Worm (Caenorhabditis elegans) whole organism, late embryonic: Measurements from ENCODE around the gene F58B3.4.
A peak's percentile ranks its signal among the peaks of the same experiment; 100 is the strongest.

Experiments used
- C08G9.2 ChIP-seq: sonication (generic microtip); optimal IDR thresholded peaks from 2 replicates; lab custom pipeline; 2016; ENCODE audit warnings: mild to moderate bottlenecking, missing genetic modification characterization, moderate library complexity, missing compliant biosample characterization
- C38D4.7 ChIP-seq: fragments of 200-800 bp; sonication (Bioruptor generic); optimal IDR thresholded peaks from 2 replicates; lab custom pipeline; 2018; ENCODE audit warnings: mild to moderate bottlenecking, missing genetic modification characterization, moderate library complexity, missing compliant biosample characterization
- F13H6.1 ChIP-seq: sonication (generic microtip); optimal IDR thresholded peaks from 2 replicates; lab custom pipeline; 2016; ENCODE audit warnings: missing genetic modification characterization, missing compliant biosample characterization
- T23F11.4 ChIP-seq: fragments of 200-800 bp; sonication (Bioruptor generic); optimal IDR thresholded peaks from 2 replicates; lab custom pipeline; 2018; ENCODE audit warnings: mild to moderate bottlenecking, missing genetic modification characterization, missing compliant biosample characterization
- Y22D7AL.16 ChIP-seq: sonication (generic microtip); optimal IDR thresholded peaks from 2 replicates; lab custom pipeline; 2016; ENCODE audit warnings: missing genetic modification characterization, missing compliant biosample characterization
- ahr-1 ChIP-seq: sonication (generic microtip); optimal IDR thresholded peaks from 2 replicates; lab custom pipeline; 2016; ENCODE audit warnings: missing genetic modification characterization, missing compliant biosample characterization
- ama-1 ChIP-seq: fragments of 150-350 bp; optimal IDR thresholded peaks from 2 replicates; lab custom pipeline; 2014
- ceh-14 ChIP-seq: sonication (generic microtip); optimal IDR thresholded peaks from 2 replicates; lab custom pipeline; 2016; ENCODE audit warnings: missing genotype, missing genetic modification characterization, missing compliant biosample characterization
- ceh-19 ChIP-seq: fragments of 200-800 bp; sonication (Bioruptor generic); optimal IDR thresholded peaks from 2 replicates; lab custom pipeline; 2018; ENCODE audit warnings: mild to moderate bottlenecking, missing genetic modification characterization, missing compliant biosample characterization
- ceh-2 ChIP-seq: sonication (generic microtip); optimal IDR thresholded peaks from 2 replicates; lab custom pipeline; 2016; ENCODE audit warnings: missing genotype, missing genetic modification characterization, missing compliant biosample characterization
- ceh-22 ChIP-seq: sonication (generic microtip); optimal IDR thresholded peaks from 2 replicates; lab custom pipeline; 2017; ENCODE audit warnings: missing biosample characterization, missing genetic modification characterization
- ceh-30 ChIP-seq: fragments of 150-350 bp; optimal IDR thresholded peaks from 2 replicates; lab custom pipeline; 2014; ENCODE audit warnings: missing biosample characterization, missing genetic modification characterization
- ceh-31 ChIP-seq: sonication (generic microtip); optimal IDR thresholded peaks from 2 replicates; lab custom pipeline; 2016; ENCODE audit warnings: missing genetic modification characterization, missing compliant biosample characterization
- ceh-34 ChIP-seq: sonication (generic microtip); optimal IDR thresholded peaks from 2 replicates; lab custom pipeline; 2016; ENCODE audit warnings: mild to moderate bottlenecking, missing genetic modification characterization, missing compliant biosample characterization
- ceh-45 ChIP-seq: fragments of 200-800 bp; sonication (Bioruptor generic); IDR thresholded peaks from 2 replicates; pipeline ENCODE4 v1.3.6; 2022; ENCODE audit warnings: missing genetic modification reagents, missing genetic modification characterization, missing compliant biosample characterization
- ceh-48 ChIP-seq: sonication (generic microtip); optimal IDR thresholded peaks from 2 replicates; lab custom pipeline; 2016; ENCODE audit warnings: missing genetic modification characterization, inconsistent platforms, missing compliant biosample characterization
- ceh-9 ChIP-seq: sonication (generic microtip); optimal IDR thresholded peaks from 2 replicates; lab custom pipeline; 2016; ENCODE audit warnings: mild to moderate bottlenecking, missing genetic modification characterization, inconsistent platforms, missing compliant biosample characterization
- che-1 ChIP-seq: sonication (generic microtip); optimal IDR thresholded peaks from 2 replicates; lab custom pipeline; 2016; ENCODE audit warnings: mild to moderate bottlenecking, missing genetic modification characterization, missing compliant biosample characterization
- dmd-4 ChIP-seq: sonication (generic microtip); optimal IDR thresholded peaks from 2 replicates; lab custom pipeline; 2016; ENCODE audit warnings: borderline replicate concordance, missing genetic modification characterization, missing compliant biosample characterization
- dve-1 ChIP-seq: sonication (generic microtip); optimal IDR thresholded peaks from 2 replicates; lab custom pipeline; 2017; ENCODE audit warnings: antibody characterized with exemption, mild to moderate bottlenecking, missing genetic modification characterization, missing compliant biosample characterization
- elt-4 ChIP-seq: sonication (generic microtip); optimal IDR thresholded peaks from 2 replicates; lab custom pipeline; 2016; ENCODE audit warnings: missing genetic modification characterization, missing compliant biosample characterization
- ets-4 ChIP-seq: sonication (generic microtip); optimal IDR thresholded peaks from 2 replicates; lab custom pipeline; 2016; ENCODE audit warnings: missing genetic modification characterization, missing compliant biosample characterization
- eyg-1 ChIP-seq: sonication (generic microtip); optimal IDR thresholded peaks from 2 replicates; lab custom pipeline; 2016; ENCODE audit warnings: missing genotype, missing genetic modification characterization, missing compliant biosample characterization
- fkh-10 ChIP-seq: fragments of 150-350 bp; optimal IDR thresholded peaks from 2 replicates; lab custom pipeline; 2014; ENCODE audit warnings: missing biosample characterization, missing genetic modification reagents, missing genetic modification characterization
- fkh-6 ChIP-seq: sonication (generic microtip); optimal IDR thresholded peaks from 2 replicates; lab custom pipeline; 2016; ENCODE audit warnings: missing genetic modification characterization, missing compliant biosample characterization
- gmeb-2 ChIP-seq: sonication (generic microtip); optimal IDR thresholded peaks from 2 replicates; lab custom pipeline; 2016; ENCODE audit warnings: missing genetic modification characterization, inconsistent platforms, missing compliant biosample characterization
- hlh-13 ChIP-seq: fragments of 200-800 bp; sonication (Bioruptor generic); optimal IDR thresholded peaks from 2 replicates; lab custom pipeline; 2018; ENCODE audit warnings: mild to moderate bottlenecking, missing genetic modification characterization, missing compliant biosample characterization
- hlh-15 ChIP-seq: sonication (generic microtip); optimal IDR thresholded peaks from 2 replicates; lab custom pipeline; 2016; ENCODE audit warnings: missing genetic modification characterization, missing compliant biosample characterization
- hlh-30 ChIP-seq: sonication (generic microtip); optimal IDR thresholded peaks from 2 replicates; lab custom pipeline; 2017; ENCODE audit warnings: antibody characterized with exemption, missing genetic modification characterization, missing compliant biosample characterization; ENCODE audit not compliant: insufficient read depth
- hlh-8 ChIP-seq: sonication (generic microtip); optimal IDR thresholded peaks from 2 replicates; lab custom pipeline; 2016; ENCODE audit warnings: missing genotype, missing genetic modification characterization, missing compliant biosample characterization
- lim-6 ChIP-seq: sonication (generic microtip); optimal IDR thresholded peaks from 2 replicates; lab custom pipeline; 2016; ENCODE audit warnings: missing genetic modification characterization, missing compliant biosample characterization
- lin-11 ChIP-seq: fragments of 200-800 bp; sonication (Bioruptor generic); optimal IDR thresholded peaks from 2 replicates; lab custom pipeline; 2018; ENCODE audit warnings: mild to moderate bottlenecking, missing genetic modification characterization, missing compliant biosample characterization
- npax-4 ChIP-seq: sonication (generic microtip); optimal IDR thresholded peaks from 2 replicates; lab custom pipeline; 2016; ENCODE audit warnings: missing genetic modification characterization, missing compliant biosample characterization
- odd-2 ChIP-seq: sonication (generic microtip); optimal IDR thresholded peaks from 2 replicates; lab custom pipeline; 2017; ENCODE audit warnings: antibody characterized with exemption, mild to moderate bottlenecking, missing genetic modification characterization, missing compliant biosample characterization
- pat-9 ChIP-seq: fragments of 200-800 bp; sonication (Bioruptor generic); optimal IDR thresholded peaks from 2 replicates; lab custom pipeline; 2018; ENCODE audit warnings: mild to moderate bottlenecking, missing genetic modification characterization, moderate library complexity, missing compliant biosample characterization
- pax-1 ChIP-seq: fragments of 150-350 bp; optimal IDR thresholded peaks from 2 replicates; lab custom pipeline; 2014; ENCODE audit warnings: missing biosample characterization, missing genetic modification characterization
- pha-4 ChIP-seq: fragments of 150-350 bp; optimal IDR thresholded peaks from 2 replicates; lab custom pipeline; 2018; ENCODE audit warnings: missing biosample characterization, missing genetic modification reagents, missing genetic modification characterization
- pqm-1 ChIP-seq: sonication (generic microtip); optimal IDR thresholded peaks from 2 replicates; lab custom pipeline; 2016; ENCODE audit warnings: missing genetic modification characterization, missing compliant biosample characterization
- pros-1 ChIP-seq: fragments of 150-350 bp; optimal IDR thresholded peaks from 2 replicates; lab custom pipeline; 2014; ENCODE audit warnings: missing biosample characterization, missing genetic modification reagents, missing genetic modification characterization
- rnt-1 ChIP-seq: sonication (generic microtip); optimal IDR thresholded peaks from 2 replicates; lab custom pipeline; 2016; ENCODE audit warnings: missing genetic modification characterization, missing compliant biosample characterization
- sox-4 ChIP-seq: sonication (generic microtip); optimal IDR thresholded peaks from 2 replicates; lab custom pipeline; 2017; ENCODE audit warnings: mild to moderate bottlenecking, missing genetic modification characterization, inconsistent platforms, missing compliant biosample characterization
- tbx-2 ChIP-seq: sonication (generic microtip); optimal IDR thresholded peaks from 2 replicates; lab custom pipeline; 2016; ENCODE audit warnings: missing genetic modification characterization, missing compliant biosample characterization
- tbx-7 ChIP-seq: sonication (generic microtip); optimal IDR thresholded peaks from 2 replicates; lab custom pipeline; 2016; ENCODE audit warnings: missing genotype, missing genetic modification characterization, missing compliant biosample characterization
- ttx-3 ChIP-seq: sonication (generic microtip); optimal IDR thresholded peaks from 2 replicates; lab custom pipeline; 2016; ENCODE audit warnings: missing genetic modification reagents, missing genetic modification characterization, missing compliant biosample characterization
- unc-42 ChIP-seq: sonication (generic microtip); optimal IDR thresholded peaks from 2 replicates; lab custom pipeline; 2016; ENCODE audit warnings: missing genotype, missing genetic modification characterization, missing compliant biosample characterization
- unc-86 ChIP-seq: sonication (generic microtip); optimal IDR thresholded peaks from 2 replicates; lab custom pipeline; 2016; ENCODE audit warnings: missing genetic modification characterization, missing compliant biosample characterization
- zip-5 ChIP-seq: sonication (generic microtip); optimal IDR thresholded peaks from 2 replicates; lab custom pipeline; 2016; ENCODE audit warnings: missing genetic modification characterization, missing compliant biosample characterization
- ztf-16 ChIP-seq: sonication (generic microtip); optimal IDR thresholded peaks from 2 replicates; lab custom pipeline; 2017; ENCODE audit warnings: missing genetic modification characterization, missing compliant biosample characterization

F58B3.4 gene

ce11 chrIV:11594191-11594673, 37.4 kb downstream of the F58B3.4 start, which contains the start of gene mig-38 (continued):
- TF ChIP-seq odd-2 (tag; lab: Kevin White, UChicago): no peak
- TF ChIP-seq zip-5: no peak
- TF ChIP-seq hlh-15: no peak
- TF ChIP-seq rnt-1 (tag; lab: Kevin White, UChicago): peak; percentile 43
- no peak for TF ChIP-seq fkh-6 (tag; lab: Kevin White, UChicago)
- no peak for TF ChIP-seq lim-6 (tag; lab: Kevin White, UChicago)
- TF ChIP-seq unc-42 (tag; lab: Kevin White, UChicago): peak; percentile 32
- TF ChIP-seq Y22D7AL.16: no peak
- TF ChIP-seq hlh-30 (tag; lab: Kevin White, UChicago): no peak
- no peak for TF ChIP-seq tbx-7 (tag; lab: Kevin White, UChicago)
- TF ChIP-seq ama-1 (lab: Kevin White, UChicago): peak; percentile 84
- peak; percentile 61 for TF ChIP-seq dmd-4 (tag; lab: Kevin White, UChicago)
- TF ChIP-seq ceh-48 (tag; lab: Kevin White, UChicago): no peak
- TF ChIP-seq ceh-31 (tag; lab: Kevin White, UChicago): peak; percentile 25
- TF ChIP-seq pat-9 (tag; lab: Kevin White, UChicago): no peak
- TF ChIP-seq sox-4 (tag; lab: Kevin White, UChicago): no peak
- no peak for TF ChIP-seq hlh-13 (GFP tag; lab: Kevin White, UChicago)
- no peak for TF ChIP-seq pax-1
- TF ChIP-seq ceh-2 (tag; lab: Kevin White, UChicago): peak; percentile 21
- no peak for TF ChIP-seq ceh-30
- TF ChIP-seq ceh-9 (tag; lab: Kevin White, UChicago): no peak
- TF ChIP-seq lin-11 (tag; lab: Kevin White, UChicago): no peak
- no peak for TF ChIP-seq ceh-45
- TF ChIP-seq ceh-14 (tag; lab: Kevin White, UChicago): peak; percentile 70
- TF ChIP-seq ets-4 (tag; lab: Kevin White, UChicago): no peak
- no peak for TF ChIP-seq eyg-1
- TF ChIP-seq elt-4 (tag; lab: Kevin White, UChicago): peak; percentile 26
- peak; percentile 17 for TF ChIP-seq C08G9.2 (tag; lab: Kevin White, UChicago)
- no peak for TF ChIP-seq unc-86 (tag; lab: Kevin White, UChicago)
- no peak for TF ChIP-seq pha-4
- no peak for TF ChIP-seq pros-1
- TF ChIP-seq ztf-16 (tag; lab: Kevin White, UChicago): no peak
- no peak for TF ChIP-seq che-1 (tag; lab: Kevin White, UChicago)
- TF ChIP-seq fkh-10 (GFP tag; lab: Kevin White, UChicago): no peak
- no peak for TF ChIP-seq ttx-3 (tag; lab: Kevin White, UChicago)
- TF ChIP-seq T23F11.4 (GFP tag; lab: Kevin White, UChicago): no peak
- TF ChIP-seq ceh-19 (GFP tag; lab: Kevin White, UChicago): no peak
- no peak for TF ChIP-seq C38D4.7 (GFP tag; lab: Kevin White, UChicago)
- TF ChIP-seq ceh-34 (tag; lab: Kevin White, UChicago): peak; percentile 20

- TF ChIP-seq Y22D7AL.16 (no peak), elt-4 (tag; lab: Kevin White, UChicago) (no peak), F13H6.1 (peak; percentile 24), pha-4 (no peak), tbx-2 (tag; lab: Kevin White, UChicago) (peak; percentile 80), che-1 (tag; lab: Kevin White, UChicago) (no peak), pax-1 (no peak), unc-42 (tag; lab: Kevin White, UChicago) (peak; percentile 91), pat-9 (tag; lab: Kevin White, UChicago) (peak; percentile 31), unc-86 (tag; lab: Kevin White, UChicago) (no peak), ceh-9 (tag; lab: Kevin White, UChicago) (no peak), npax-4 (no peak), dve-1 (peak; percentile 77), zip-5 (no peak), ahr-1 (tag; lab: Kevin White, UChicago) (no peak), gmeb-2 (tag; lab: Kevin White, UChicago) (no peak), eyg-1 (no peak), pqm-1 (tag; lab: Kevin White, UChicago) (no peak), ceh-14 (tag; lab: Kevin White, UChicago) (peak; percentile 36), ceh-22 (tag; lab: Kevin White, UChicago) (peak; percentile 86), sox-4 (tag; lab: Kevin White, UChicago) (no peak), odd-2 (tag; lab: Kevin White, UChicago) (no peak), hlh-8 (tag; lab: Kevin White, UChicago) (peak; percentile 67), ztf-16 (tag; lab: Kevin White, UChicago) (no peak), ceh-45 (no peak), ceh-2 (tag; lab: Kevin White, UChicago) (no peak), hlh-30 (tag; lab: Kevin White, UChicago) (peak; percentile 68), dmd-4 (tag; lab: Kevin White, UChicago) (no peak), fkh-6 (tag; lab: Kevin White, UChicago) (no peak)
These were observed 38.0 kb downstream of the F58B3.4 start, which contains the start of gene F40F11.3 for ce11 chrIV:11593415-11594190. Gene F40F11.3, minus strand, starts transcription at chrIV:11594003.
